Fruit fly (Drosophila melanogaster) S2 (cell line): Measurements from ENCODE around the gene CG11674.

Experiments used
- CG8478 ChIP-seq: fragments of >200 bp; optimal IDR thresholded peaks from 2 replicates; lab custom pipeline; 2018
- CTCF ChIP-seq, 2 experiments: fragments of >200 bp; optimal IDR thresholded peaks; 2 replicates each; lab custom pipeline; 2018

- TF ChIP-seq CG8478 (no peak), CTCF (optimal IDR thresholded peaks at IDR 0.05; lab: Kevin White, UChicago) (no peak)
Observed at dm6 chrX:14242479-14242878, 16.8 kb upstream of the CG11674 start, which contains the start of gene mRNA-cap.
